Fruit fly (Drosophila melanogaster) whole organism, embryonic: ENCODE results near the gene Pvf2.
A peak's percentile ranks its signal among the peaks of the same experiment; 100 is the strongest.

ENCODE experiments used
- Abd-B ChIP-seq: fragments of 200-800 bp; sonication (Bioruptor generic); optimal IDR thresholded peaks from 2 replicates; lab custom pipeline; 2018; ENCODE audit warnings: missing biosample characterization, mild to moderate bottlenecking, missing genetic modification characterization, moderate library complexity
- Atf3 ChIP-seq: fragments of 200-800 bp; sonication (Bioruptor generic); optimal IDR thresholded peaks from 3 replicates; lab custom pipeline; 2016; ENCODE audit warnings: missing biosample characterization, missing genetic modification characterization
- B-H2 ChIP-seq: fragments of 200-800 bp; sonication (Bioruptor generic); optimal IDR thresholded peaks from 2 replicates; lab custom pipeline; 2018; ENCODE audit warnings: missing biosample characterization, mild to moderate bottlenecking, missing genetic modification characterization
- Bgb ChIP-seq: fragments of 200-800 bp; sonication (Bioruptor generic); IDR thresholded peaks from 2 replicates; pipeline ENCODE4 v1.3.6; 2022; ENCODE audit warnings: missing biosample characterization, missing genetic modification characterization; ENCODE audit not compliant: partially characterized antibody
- BtbVII ChIP-seq: fragments of 200-800 bp; sonication (Bioruptor generic); optimal IDR thresholded peaks from 3 replicates; lab custom pipeline; 2017; ENCODE audit warnings: missing biosample characterization, mild to moderate bottlenecking, missing genetic modification characterization
- CG10462 ChIP-seq: fragments of 200-800 bp; sonication (Bioruptor generic); optimal IDR thresholded peaks from 2 replicates; lab custom pipeline; 2016; ENCODE audit warnings: missing biosample characterization, missing genetic modification characterization
- CG11247 ChIP-seq: fragments of 200-800 bp; sonication (Bioruptor generic); IDR thresholded peaks from 2 replicates; pipeline ENCODE4 v1.3.6; 2022; ENCODE audit warnings: missing biosample characterization, missing genetic modification characterization
- CG12236 ChIP-seq: fragments of 200-800 bp; sonication (Bioruptor generic); optimal IDR thresholded peaks from 2 replicates; lab custom pipeline; 2016; ENCODE audit warnings: missing biosample characterization, missing genetic modification characterization
- CG15011 ChIP-seq: fragments of 200-800 bp; sonication (Bioruptor generic); optimal IDR thresholded peaks from 3 replicates; lab custom pipeline; 2018; ENCODE audit warnings: missing biosample characterization, mild to moderate bottlenecking, missing genetic modification characterization
- CG1647 ChIP-seq: fragments of 200-800 bp; sonication (Bioruptor generic); optimal IDR thresholded peaks from 3 replicates; lab custom pipeline; 2016; ENCODE audit warnings: missing biosample characterization, missing genetic modification characterization
- CG16863 ChIP-seq: fragments of 200-800 bp; sonication (Bioruptor generic); optimal IDR thresholded peaks from 3 replicates; lab custom pipeline; 2016; ENCODE audit warnings: missing biosample characterization, missing genetic modification characterization
- CG17361 ChIP-seq: fragments of 200-800 bp; sonication (Bioruptor generic); IDR thresholded peaks from 3 replicates; pipeline ENCODE4 v1.3.6; 2022; ENCODE audit warnings: missing biosample characterization, missing genetic modification characterization
- CG3838 ChIP-seq: fragments of 200-800 bp; sonication (Bioruptor generic); optimal IDR thresholded peaks from 3 replicates; lab custom pipeline; 2016; ENCODE audit warnings: missing biosample characterization, missing genetic modification characterization
- CG3847 ChIP-seq: fragments of 200-800 bp; sonication (Bioruptor generic); IDR thresholded peaks from 2 replicates; pipeline ENCODE4 v1.3.6; 2022; ENCODE audit warnings: missing biosample characterization, missing genetic modification characterization
- CG4404 ChIP-seq: fragments of 200-800 bp; sonication (Bioruptor generic); IDR thresholded peaks from 2 replicates; pipeline ENCODE4 v1.3.6; 2022; ENCODE audit warnings: missing biosample characterization, missing genetic modification characterization
- CG6254 ChIP-seq: fragments of 200-800 bp; sonication (Bioruptor generic); optimal IDR thresholded peaks from 3 replicates; lab custom pipeline; 2017; ENCODE audit warnings: mild to moderate bottlenecking, missing biosample characterization, missing genetic modification reagents, missing genetic modification characterization
- CG7928 ChIP-seq: fragments of 200-800 bp; sonication (Bioruptor generic); optimal IDR thresholded peaks from 2 replicates; lab custom pipeline; 2017; ENCODE audit warnings: missing biosample characterization, mild to moderate bottlenecking, missing genetic modification characterization
- CG8944 ChIP-seq: fragments of 200-800 bp; sonication (Bioruptor generic); optimal IDR thresholded peaks from 3 replicates; lab custom pipeline; 2016; ENCODE audit warnings: missing biosample characterization, missing genetic modification characterization
- CG9609 ChIP-seq: fragments of 200-800 bp; sonication (Bioruptor generic); optimal IDR thresholded peaks from 3 replicates; lab custom pipeline; 2016; ENCODE audit warnings: missing biosample characterization, missing genetic modification characterization
- Camta ChIP-seq: fragments of 200-800 bp; sonication (Bioruptor generic); optimal IDR thresholded peaks from 2 replicates; lab custom pipeline; 2016; ENCODE audit warnings: missing biosample characterization, missing genetic modification characterization
- Dad ChIP-seq: fragments of 200-800 bp; sonication (Bioruptor generic); optimal IDR thresholded peaks from 3 replicates; lab custom pipeline; 2016; ENCODE audit warnings: missing biosample characterization, missing genetic modification characterization
- Dip2 ChIP-seq: fragments of 200-800 bp; sonication (Bioruptor generic); IDR thresholded peaks from 2 replicates; pipeline ENCODE4 v1.3.6; 2022; ENCODE audit warnings: missing biosample characterization, missing genetic modification characterization
- Elba2 ChIP-seq: fragments of 200-800 bp; sonication (Bioruptor generic); optimal IDR thresholded peaks from 3 replicates; lab custom pipeline; 2016; ENCODE audit warnings: missing biosample characterization, missing genetic modification characterization
- Fer2 ChIP-seq: fragments of 200-800 bp; sonication (Bioruptor generic); optimal IDR thresholded peaks from 2 replicates; lab custom pipeline; 2018; ENCODE audit warnings: missing biosample characterization, mild to moderate bottlenecking, missing genetic modification characterization, moderate library complexity
- Hey ChIP-seq: fragments of 200-800 bp; sonication (Bioruptor generic); optimal IDR thresholded peaks from 3 replicates; lab custom pipeline; 2018; ENCODE audit warnings: missing biosample characterization, mild to moderate bottlenecking, missing genetic modification characterization
- Hmr ChIP-seq: fragments of 200-800 bp; sonication (Bioruptor generic); optimal IDR thresholded peaks from 3 replicates; lab custom pipeline; 2017; ENCODE audit warnings: mild to moderate bottlenecking, missing biosample characterization, missing genetic modification reagents, missing genetic modification characterization
- Hr78 ChIP-seq, 2 experiments: fragments of 200-800 bp in 1 of 2; fragments of >200 bp in 1 of 2; sonication (Bioruptor generic) in 1 of 2; optimal IDR thresholded peaks; 2 replicates each; lab custom pipeline; 2017 to 2019; ENCODE audit warnings: missing biosample characterization in 2 of 2, missing genetic modification characterization in 2 of 2, mild to moderate bottlenecking in 1 of 2, moderate library complexity in 1 of 2
- Hsf ChIP-seq: fragments of 200-800 bp; sonication (Bioruptor generic); optimal IDR thresholded peaks from 3 replicates; lab custom pipeline; 2016; ENCODE audit warnings: missing biosample characterization, missing genetic modification characterization
- Jarid2 ChIP-seq: fragments of 200-800 bp; sonication (Bioruptor generic); optimal IDR thresholded peaks from 3 replicates; lab custom pipeline; 2017; ENCODE audit warnings: mild to moderate bottlenecking, missing biosample characterization, missing genetic modification reagents, missing genetic modification characterization
- NFAT ChIP-seq: fragments of 200-800 bp; sonication (Bioruptor generic); IDR thresholded peaks from 2 replicates; pipeline ENCODE4 v1.3.6; 2022; ENCODE audit warnings: missing biosample characterization, missing genetic modification characterization
- Six4 ChIP-seq: fragments of 200-800 bp; sonication (Bioruptor generic); optimal IDR thresholded peaks from 2 replicates; lab custom pipeline; 2016; ENCODE audit warnings: missing biosample characterization, missing genetic modification characterization
- Sry-β ChIP-seq: fragments of 200-800 bp; sonication (Bioruptor generic); optimal IDR thresholded peaks from 2 replicates; lab custom pipeline; 2018; ENCODE audit warnings: missing biosample characterization, mild to moderate bottlenecking, missing genetic modification characterization, moderate library complexity
- Xbp1 ChIP-seq: fragments of 200-800 bp; sonication (Bioruptor generic); optimal IDR thresholded peaks from 3 replicates; lab custom pipeline; 2016; ENCODE audit warnings: missing biosample characterization, mild to moderate bottlenecking, missing genetic modification characterization
- ato ChIP-seq: fragments of 200-800 bp; sonication (Bioruptor generic); IDR thresholded peaks from 2 replicates; pipeline ENCODE4 v1.3.6; 2022; ENCODE audit warnings: missing biosample characterization, missing genetic modification characterization; ENCODE audit not compliant: partially characterized antibody
- bigmax ChIP-seq: fragments of 200-800 bp; sonication (Bioruptor generic); optimal IDR thresholded peaks from 2 replicates; lab custom pipeline; 2018; ENCODE audit warnings: missing biosample characterization, mild to moderate bottlenecking, missing genetic modification characterization
- cas ChIP-seq: fragments of 200-800 bp; sonication (Bioruptor generic); IDR thresholded peaks from 2 replicates; pipeline ENCODE4 v1.3.6; 2022; ENCODE audit warnings: missing biosample characterization, missing genetic modification characterization
- chn ChIP-seq: fragments of 200-800 bp; sonication (Bioruptor generic); optimal IDR thresholded peaks from 2 replicates; lab custom pipeline; 2016; ENCODE audit warnings: missing biosample characterization, missing genetic modification characterization
- dmrt11E ChIP-seq: fragments of 200-800 bp; sonication (Bioruptor generic); optimal IDR thresholded peaks from 3 replicates; lab custom pipeline; 2018; ENCODE audit warnings: missing biosample characterization, mild to moderate bottlenecking, missing genetic modification characterization, moderate library complexity
- fd102C ChIP-seq: fragments of 200-800 bp; sonication (Bioruptor generic); optimal IDR thresholded peaks from 2 replicates; lab custom pipeline; 2018; ENCODE audit warnings: missing biosample characterization, mild to moderate bottlenecking, missing genetic modification characterization, moderate library complexity
- fd96Cb ChIP-seq: fragments of 200-800 bp; sonication (Bioruptor generic); optimal IDR thresholded peaks from 2 replicates; lab custom pipeline; 2018; ENCODE audit warnings: missing biosample characterization, mild to moderate bottlenecking, missing genetic modification characterization, moderate library complexity
- hb ChIP-seq: fragments of 200-800 bp; sonication (Bioruptor generic); IDR thresholded peaks from 3 replicates; pipeline ENCODE4 v1.3.6; 2022; ENCODE audit warnings: missing biosample characterization, missing genetic modification characterization; ENCODE audit not compliant: partially characterized antibody
- inv ChIP-seq: fragments of 200-800 bp; sonication (Bioruptor generic); IDR thresholded peaks from 2 replicates; pipeline ENCODE4 v1.3.6; 2022; ENCODE audit warnings: missing biosample characterization, missing genetic modification characterization; ENCODE audit not compliant: partially characterized antibody
- klu ChIP-seq: fragments of 200-800 bp; sonication (Bioruptor generic); IDR thresholded peaks from 2 replicates; pipeline ENCODE4 v1.3.6; 2022; ENCODE audit warnings: missing biosample characterization, missing genetic modification characterization
- nmo ChIP-seq: fragments of 200-800 bp; sonication (Bioruptor generic); optimal IDR thresholded peaks from 2 replicates; lab custom pipeline; 2018; ENCODE audit warnings: missing biosample characterization, mild to moderate bottlenecking, missing genetic modification characterization, moderate library complexity
- run ChIP-seq: fragments of 200-800 bp; sonication (Bioruptor generic); optimal IDR thresholded peaks from 3 replicates; lab custom pipeline; 2018; ENCODE audit warnings: missing biosample characterization, mild to moderate bottlenecking, missing genetic modification characterization
- stc ChIP-seq: fragments of 200-800 bp; sonication (Bioruptor generic); IDR thresholded peaks from 2 replicates; pipeline ENCODE4 v1.3.6; 2022; ENCODE audit warnings: missing biosample characterization, missing genetic modification characterization
- tna ChIP-seq: fragments of 200-800 bp; sonication (Bioruptor generic); IDR thresholded peaks from 2 replicates; pipeline ENCODE4 v1.3.6; 2022; ENCODE audit warnings: missing biosample characterization, missing genetic modification characterization; ENCODE audit not compliant: partially characterized antibody
- unpg ChIP-seq: fragments of 200-800 bp; sonication (Bioruptor generic); optimal IDR thresholded peaks from 3 replicates; lab custom pipeline; 2018; ENCODE audit warnings: missing biosample characterization, mild to moderate bottlenecking, missing genetic modification characterization, moderate library complexity
- vnd ChIP-seq: fragments of 200-800 bp; sonication (Bioruptor generic); IDR thresholded peaks from 3 replicates; pipeline ENCODE4 v1.3.6; 2022; ENCODE audit warnings: missing biosample characterization, missing genetic modification characterization; ENCODE audit not compliant: partially characterized antibody

Pvf2 gene

dm6 chr2L:7056189-7056926 lies 28.1 kb downstream of the Pvf2 start, which contains the start of gene Mnn1 (continued):
- TF ChIP-seq run (tag; lab: Kevin White, UChicago) (no peak), fd102C (GFP tag; lab: Kevin White, UChicago) (no peak), klu (GFP tag; lab: Robert Waterston, UW) (peak; percentile 25; the same call in 1 of the 2 replicates), Bgb (peak; percentile 56; the same call in 1 of the 2 replicates), stc (no peak), Hey (tag; lab: Kevin White, UChicago) (peak; percentile 84), Elba2 (GFP tag; lab: Kevin White, UChicago) (peak; percentile 96), cas (GFP tag; lab: Robert Waterston, UW) (no peak), hb (GFP tag; lab: Robert Waterston, UW) (no peak), fd96Cb (tag; lab: Kevin White, UChicago) (no peak), CG9609 (GFP tag; lab: Kevin White, UChicago) (peak; percentile 34), Jarid2 (GFP tag; lab: Kevin White, UChicago) (no peak), CG15011 (GFP tag; lab: Kevin White, UChicago) (no peak), CG12236 (GFP tag; lab: Kevin White, UChicago) (no peak), Fer2 (tag; lab: Kevin White, UChicago) (no peak), CG7928 (GFP tag; lab: Kevin White, UChicago) (no peak), Dip2 (GFP tag; lab: Robert Waterston, UW) (no peak), CG10462 (no peak), Xbp1 (GFP tag; lab: Kevin White, UChicago) (peak; percentile 50), vnd (no peak), Atf3 (GFP tag; lab: Kevin White, UChicago) (peak; percentile 58), Abd-B (no peak), Camta (peak; percentile 4), Sry-β (no peak), B-H2 (GFP tag; lab: Kevin White, UChicago) (peak; percentile 76), Hmr (GFP tag; lab: Kevin White, UChicago) (no peak), CG8944 (GFP tag; lab: Kevin White, UChicago) (no peak), CG16863 (GFP tag; lab: Kevin White, UChicago) (no peak), inv (GFP tag; lab: Robert Waterston, UW) (no peak), CG3838 (GFP tag; lab: Kevin White, UChicago) (no peak), CG3847 (GFP tag; lab: Robert Waterston, UW) (peak; percentile 74), chn (GFP tag; lab: Kevin White, UChicago) (peak; percentile 67), ato (GFP tag; lab: Robert Waterston, UW) (no peak), Hr78 (GFP tag; optimal IDR thresholded peaks at IDR 0.05; lab: Kevin White, UChicago) (no peak), tna (GFP tag; lab: Robert Waterston, UW) (peak; percentile 26; the same call in 1 of the 2 replicates), nmo (peak; percentile 73), bigmax (peak; percentile 30), Six4 (peak; percentile 1), Hsf (peak; percentile 42), CG6254 (GFP tag; lab: Kevin White, UChicago) (peak; percentile 44), CG1647 (GFP tag; lab: Kevin White, UChicago) (peak; percentile 29), CG4404 (GFP tag; lab: Robert Waterston, UW) (no peak), NFAT (GFP tag; lab: Robert Waterston, UW) (peak; percentile 22; the same call in 1 of the 2 replicates), dmrt11E (tag; lab: Kevin White, UChicago) (peak; percentile 3), Dad (peak; percentile 53), CG11247 (GFP tag; lab: Robert Waterston, UW) (0 out of 2 replicates have a peak, but pooled peaks have one; percentile 5), CG17361 (GFP tag; lab: Robert Waterston, UW) (no peak), BtbVII (no peak), unpg (GFP tag; lab: Kevin White, UChicago) (no peak)
